Fruit fly (Drosophila melanogaster): ENCODE data around the gene Gale.

- TF ChIP-seq Myc (optimal IDR thresholded peaks at IDR 0.05), result no peak
- TF ChIP-seq insv (optimal IDR thresholded peaks at IDR 0.05), result no peak
- TF ChIP-seq psq (optimal IDR thresholded peaks at IDR 0.05), result no peak
- no peak for TF ChIP-seq Sin3A (optimal IDR thresholded peaks at IDR 0.05)
- no peak for TF ChIP-seq h (optimal IDR thresholded peaks at IDR 0.05)
- no peak for TF ChIP-seq ttk (optimal IDR thresholded peaks at IDR 0.05)
Measured at dm6 chr3L:684749-685440, 36.5 kb downstream of the Gale start.

Data from Kc167 (cell line).